Fruit fly (Drosophila melanogaster): ENCODE data around the gene FucT6.

FucT6 gene

DNA sequence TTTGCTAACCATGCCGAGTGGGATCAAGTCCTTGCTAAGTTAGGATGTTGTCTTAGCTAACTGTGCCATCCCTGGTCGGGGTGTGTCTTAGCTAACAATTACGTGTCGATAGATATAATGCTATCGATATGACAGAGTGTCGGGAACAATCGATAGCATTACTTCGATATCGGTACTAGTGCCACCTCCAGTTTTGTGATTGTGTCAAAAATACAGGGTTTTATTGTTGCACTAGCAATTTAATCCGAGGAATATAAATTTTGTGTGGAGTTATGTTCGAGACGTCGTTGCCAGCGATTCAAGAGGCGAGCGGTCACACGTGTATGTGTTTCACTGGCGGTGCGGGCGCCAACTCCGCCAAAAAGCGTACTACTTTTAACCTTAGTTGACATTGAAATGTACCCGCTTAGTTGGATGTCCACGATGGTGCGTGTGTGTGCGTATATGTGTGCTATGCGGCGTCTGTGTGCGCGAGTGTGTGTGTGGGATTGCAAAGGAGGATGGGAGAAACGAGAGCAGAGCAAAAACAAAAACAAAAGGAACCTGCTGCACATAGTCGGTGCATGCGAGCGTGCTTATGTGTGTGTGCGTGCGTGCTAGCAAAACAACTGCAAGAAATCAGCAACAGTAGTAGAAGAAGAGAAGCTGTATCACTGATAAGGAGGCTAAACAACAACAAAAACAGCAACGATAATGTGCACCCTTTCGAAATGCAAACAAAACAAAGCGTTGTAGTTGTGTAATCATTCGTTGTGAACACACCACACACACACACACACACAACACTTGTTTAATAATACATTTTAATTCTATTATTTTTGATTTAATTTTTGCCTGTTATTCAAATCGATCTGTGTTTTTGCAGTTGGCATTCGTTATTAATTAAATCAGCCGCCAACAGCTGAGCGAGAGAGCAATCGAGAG, 14.5 kb downstream of the FucT6 start, which contains the start of gene PhKgamma (continued):
- TF ChIP-seq Hey (tag; optimal IDR thresholded peaks at IDR 0.05) = no peak
- TF ChIP-seq CG17361 (GFP tag; IDR thresholded peaks at IDR 0.05) = no peak; the same call in 2 of the 3 replicates
- TF ChIP-seq dpn (GFP tag; optimal IDR thresholded peaks at IDR 0.05) = peak in 1 of 2 experiments; percentile 44
- TF ChIP-seq BEAF-32 (GFP tag; optimal IDR thresholded peaks at IDR 0.05) = peak; percentile 95
- peak; percentile 86 for TF ChIP-seq Med (GFP tag)
- TF ChIP-seq sug (tag; optimal IDR thresholded peaks at IDR 0.05) = peak; percentile 50
- peak; percentile 43 for TF ChIP-seq mam (GFP tag; optimal IDR thresholded peaks at IDR 0.05)
- peak; percentile 52 for TF ChIP-seq Rfx (GFP tag; IDR thresholded peaks at IDR 0.05)
- TF ChIP-seq NFAT (GFP tag; IDR thresholded peaks at IDR 0.05) = peak; percentile 42; the same call in 1 of the 2 replicates
- TF ChIP-seq Xbp1 (GFP tag; optimal IDR thresholded peaks at IDR 0.05) = peak; percentile 99
- TF ChIP-seq psq (GFP tag; optimal IDR thresholded peaks at IDR 0.05) = no peak
- TF ChIP-seq CG9727 (GFP tag; optimal IDR thresholded peaks at IDR 0.05) = peak; percentile 20
- peak; percentile 63 for TF ChIP-seq Dp (GFP tag; optimal IDR thresholded peaks at IDR 0.05)
- TF ChIP-seq Mes4 (GFP tag; optimal IDR thresholded peaks at IDR 0.05) = no peak
- TF ChIP-seq chn (GFP tag; optimal IDR thresholded peaks at IDR 0.05) = no peak
- TF ChIP-seq tap (tag; optimal IDR thresholded peaks at IDR 0.05) = no peak
- TF ChIP-seq p53 (GFP tag; optimal IDR thresholded peaks at IDR 0.05) = peak; percentile 57
- no peak for TF ChIP-seq CG10979 (tag; optimal IDR thresholded peaks at IDR 0.05)
- peak; percentile 97 for TF ChIP-seq cg (GFP tag; optimal IDR thresholded peaks at IDR 0.05)
- TF ChIP-seq eyg (GFP tag; optimal IDR thresholded peaks at IDR 0.05) = no peak
- TF ChIP-seq dati (GFP tag; IDR thresholded peaks at IDR 0.05) = no peak
- peak; percentile 96 for TF ChIP-seq CG6791 (GFP tag; IDR thresholded peaks at IDR 0.05; ENCODE audit: partially characterized antibody)
- peak in 1 of 2 experiments; percentile 12 for TF ChIP-seq Hr78 (GFP tag; optimal IDR thresholded peaks at IDR 0.05)
- TF ChIP-seq zen2 (GFP tag; IDR thresholded peaks at IDR 0.05; ENCODE audit: partially characterized antibody) = peak; percentile 87
- peak; percentile 91 for TF ChIP-seq Dll (GFP tag; IDR thresholded peaks at IDR 0.05; ENCODE audit: partially characterized antibody)
- no peak for TF ChIP-seq CG18262 (tag; optimal IDR thresholded peaks at IDR 0.05)
- TF ChIP-seq HLHmδ (GFP tag; optimal IDR thresholded peaks at IDR 0.05) = peak; percentile 30
- TF ChIP-seq dm (GFP tag; optimal IDR thresholded peaks at IDR 0.05) = peak; percentile 54
- peak; percentile 32; the same call in 1 of the 2 replicates for TF ChIP-seq sob (GFP tag; IDR thresholded peaks at IDR 0.05)
- TF ChIP-seq knrl (GFP tag; IDR thresholded peaks at IDR 0.05; ENCODE audit: partially characterized antibody) = peak; percentile 89
- TF ChIP-seq CG2889 (GFP tag; IDR thresholded peaks at IDR 0.05) = no peak
- peak; percentile 90 for TF ChIP-seq ato (GFP tag; IDR thresholded peaks at IDR 0.05; ENCODE audit: partially characterized antibody)
- TF ChIP-seq CG13123 (GFP tag; optimal IDR thresholded peaks at IDR 0.05) = no peak
- TF ChIP-seq usp (GFP tag; optimal IDR thresholded peaks at IDR 0.05) = no peak
- peak; percentile 53 for TF ChIP-seq nmo (GFP tag; optimal IDR thresholded peaks at IDR 0.05)
- peak; percentile 53 for TF ChIP-seq CG8924 (tag; optimal IDR thresholded peaks at IDR 0.05)
- peak; percentile 44 for TF ChIP-seq CG9797 (GFP tag; optimal IDR thresholded peaks at IDR 0.05)
- TF ChIP-seq CG2129 (GFP tag; IDR thresholded peaks at IDR 0.05; ENCODE audit: partially characterized antibody) = peak; percentile 80
- TF ChIP-seq CG15479 (GFP tag; optimal IDR thresholded peaks at IDR 0.05) = peak; percentile 96
- peak; percentile 94 for TF ChIP-seq chinmo (GFP tag; IDR thresholded peaks at IDR 0.05; ENCODE audit: partially characterized antibody)
- peak; percentile 27 for TF ChIP-seq caup (GFP tag; optimal IDR thresholded peaks at IDR 0.05; ENCODE audit: severe bottlenecking)
- TF ChIP-seq Dip3 (GFP tag; optimal IDR thresholded peaks at IDR 0.05) = peak; percentile 8
- peak; percentile 45 for TF ChIP-seq jumu (GFP tag; optimal IDR thresholded peaks at IDR 0.05)
- no peak for TF ChIP-seq CG4730 (GFP tag; IDR thresholded peaks at IDR 0.05)
- no peak for TF ChIP-seq CG30020 (tag; optimal IDR thresholded peaks at IDR 0.05)
- TF ChIP-seq CTCF (GFP tag; optimal IDR thresholded peaks at IDR 0.05) = peak; percentile 80
- TF ChIP-seq MESR4 (GFP tag; optimal IDR thresholded peaks at IDR 0.05) = peak; percentile 92
- peak; percentile 92 for TF ChIP-seq CG15514 (GFP tag; optimal IDR thresholded peaks at IDR 0.05)

All from whole organism, embryonic.